Worm (Caenorhabditis elegans) whole organism, L4 larva: Measurements from ENCODE around the gene sru-16.
"Not testable (repeated sequence)": the region's sequence is repeated elsewhere in the genome, so short reads cannot be mapped to it uniquely, and the experiment has no call there.

ENCODE experiments used
- Y105C5A.15 ChIP-seq: fragments of 200-800 bp; sonication (Bioruptor generic); IDR thresholded peaks from 2 replicates; pipeline ENCODE4 v1.3.6; 2022; ENCODE audit warnings: missing genetic modification characterization, missing compliant biosample characterization
- aha-1 ChIP-seq: fragments of 150-350 bp; peaks from one replicate; lab custom pipeline; 2014; ENCODE audit warnings: missing biosample characterization, missing genetic modification characterization
- ceh-28 ChIP-seq: fragments of 150-350 bp; optimal IDR thresholded peaks from 2 replicates; lab custom pipeline; 2014; ENCODE audit warnings: missing biosample characterization, missing genetic modification reagents, missing genetic modification characterization
- ceh-44 ChIP-seq: fragments of 200-800 bp; sonication (Bioruptor generic); IDR thresholded peaks from 2 replicates; pipeline ENCODE4 v1.3.6; 2022; ENCODE audit warnings: missing genetic modification reagents, missing genetic modification characterization, missing compliant biosample characterization
- ceh-62 ChIP-seq: sonication (generic microtip); optimal IDR thresholded peaks from 2 replicates; lab custom pipeline; 2017; ENCODE audit warnings: missing biosample characterization, missing genetic modification characterization
- cey-2 ChIP-seq: sonication (generic microtip); optimal IDR thresholded peaks from 3 replicates; lab custom pipeline; 2017; ENCODE audit warnings: missing genetic modification characterization, mild to moderate bottlenecking, missing compliant biosample characterization, antibody characterized with exemption, borderline replicate concordance; ENCODE audit not compliant: insufficient read depth
- daf-16 ChIP-seq, 3 experiments: sonication (generic microtip); optimal IDR thresholded peaks; 2 replicates each; lab custom pipeline; 2016 to 2017; ENCODE audit warnings: missing genetic modification characterization in 3 of 3, missing genetic modification reagents in 3 of 3, mild to moderate bottlenecking in 2 of 3, missing compliant biosample characterization in 2 of 3, missing biosample characterization in 1 of 3, moderate library complexity in 1 of 3
- duxl-1 ChIP-seq: sonication (generic microtip); optimal IDR thresholded peaks from 2 replicates; lab custom pipeline; 2016; ENCODE audit warnings: mild to moderate bottlenecking, missing genetic modification characterization, moderate library complexity, missing compliant biosample characterization; ENCODE audit not compliant: poor library complexity
- egl-43 ChIP-seq: fragments of 200-800 bp; sonication (Bioruptor generic); IDR thresholded peaks from 2 replicates; pipeline ENCODE4 v1.3.6; 2022; ENCODE audit warnings: missing genetic modification reagents, missing genetic modification characterization, missing compliant biosample characterization
- fkh-10 ChIP-seq: fragments of 150-350 bp; optimal IDR thresholded peaks from 2 replicates; lab custom pipeline; 2014; ENCODE audit warnings: missing biosample characterization, missing genetic modification reagents, missing genetic modification characterization
- hif-1 ChIP-seq, 2 experiments: sonication (generic microtip); optimal IDR thresholded peaks; 2 replicates each; lab custom pipeline; 2016 to 2017; ENCODE audit warnings: missing compliant biosample characterization in 2 of 2, missing genetic modification characterization in 2 of 2, missing genetic modification reagents in 2 of 2, missing genotype in 2 of 2, mild to moderate bottlenecking in 1 of 2
- lin-1 ChIP-seq: fragments of 200-800 bp; sonication (Bioruptor generic); IDR thresholded peaks from 2 replicates; pipeline ENCODE4 v1.3.6; 2022; ENCODE audit warnings: missing genetic modification reagents, missing genetic modification characterization, missing compliant biosample characterization
- lin-15B ChIP-seq: fragments of 150-350 bp; sonication (generic microtip); optimal IDR thresholded peaks from 3 replicates; lab custom pipeline; 2014; ENCODE audit warnings: missing biosample characterization, missing genetic modification characterization
- lir-3 ChIP-seq: sonication (generic microtip); optimal IDR thresholded peaks from 2 replicates; lab custom pipeline; 2016; ENCODE audit warnings: mild to moderate bottlenecking, missing genetic modification characterization, missing compliant biosample characterization
- madf-5 ChIP-seq, 2 experiments: fragments of 200-800 bp; sonication (Bioruptor generic); IDR thresholded peaks; 2 replicates each; pipeline ENCODE4 v1.3.6; 2022; ENCODE audit warnings: missing compliant biosample characterization in 2 of 2, missing genetic modification characterization in 2 of 2
- mep-1 ChIP-seq: fragments of 150-350 bp; sonication (generic microtip); optimal IDR thresholded peaks from 3 replicates; lab custom pipeline; 2014; ENCODE audit warnings: missing biosample characterization, missing genetic modification characterization
- nhr-102 ChIP-seq: sonication (generic microtip); optimal IDR thresholded peaks from 2 replicates; lab custom pipeline; 2016; ENCODE audit warnings: mild to moderate bottlenecking, missing genetic modification characterization, moderate library complexity, missing compliant biosample characterization
- nhr-25 ChIP-seq: sonication (generic microtip); optimal IDR thresholded peaks from 2 replicates; lab custom pipeline; 2017; ENCODE audit warnings: missing genetic modification characterization, mild to moderate bottlenecking, missing compliant biosample characterization, antibody characterized with exemption, moderate library complexity, borderline replicate concordance; ENCODE audit not compliant: insufficient read depth
- nhr-28 ChIP-seq: fragments of 150-350 bp; optimal IDR thresholded peaks from 2 replicates; lab custom pipeline; 2014; ENCODE audit warnings: missing biosample characterization, missing genetic modification characterization
- nhr-77 ChIP-seq: fragments of 150-350 bp; optimal IDR thresholded peaks from 2 replicates; lab custom pipeline; 2014; ENCODE audit warnings: missing biosample characterization, missing genetic modification characterization
- pha-4 ChIP-seq, 2 experiments: fragments of 150-350 bp in 1 of 2; fragments of 200-800 bp in 1 of 2; sonication (Bioruptor generic) in 1 of 2; IDR thresholded peaks in 1 of 2; optimal IDR thresholded peaks in 1 of 2; 2 replicates each; pipeline versions ENCODE4 v1.3.6 to Lab custom; 2014 to 2022; ENCODE audit warnings: missing genetic modification characterization in 2 of 2, missing genetic modification reagents in 2 of 2, missing biosample characterization in 1 of 2, missing compliant biosample characterization in 1 of 2
- php-3 ChIP-seq: fragments of 200-800 bp; sonication (Bioruptor generic); IDR thresholded peaks from 2 replicates; pipeline ENCODE4 v1.3.6; 2022; ENCODE audit warnings: missing genetic modification reagents, missing genetic modification characterization, missing compliant biosample characterization
- pqm-1 ChIP-seq: sonication (generic microtip); optimal IDR thresholded peaks from 2 replicates; lab custom pipeline; 2017; ENCODE audit warnings: missing biosample characterization, missing genetic modification characterization
- saeg-2 ChIP-seq: fragments of 200-800 bp; sonication (Bioruptor generic); IDR thresholded peaks from 2 replicates; pipeline ENCODE4 v1.3.6; 2022; ENCODE audit warnings: missing genetic modification reagents, missing genetic modification characterization, missing compliant biosample characterization
- sdz-12 ChIP-seq: fragments of 200-800 bp; sonication (Bioruptor generic); optimal IDR thresholded peaks from 2 replicates; lab custom pipeline; 2018; ENCODE audit warnings: mild to moderate bottlenecking, missing genetic modification characterization, missing compliant biosample characterization
- set-16 ChIP-seq: fragments of 200-800 bp; sonication (Bioruptor generic); IDR thresholded peaks from 2 replicates; pipeline ENCODE4 v1.3.6; 2022; ENCODE audit warnings: missing genetic modification reagents, missing genetic modification characterization, missing compliant biosample characterization
- skn-1 ChIP-seq: fragments of 150-350 bp; optimal IDR thresholded peaks from 2 replicates; lab custom pipeline; 2014; ENCODE audit warnings: missing biosample characterization, missing genetic modification characterization
- snpc-1.2 ChIP-seq: fragments of 200-800 bp; sonication (Bioruptor generic); IDR thresholded peaks from 2 replicates; pipeline ENCODE4 v1.3.6; 2022; ENCODE audit warnings: missing genetic modification reagents, missing genetic modification characterization, missing compliant biosample characterization
- spr-3 ChIP-seq: fragments of 200-800 bp; sonication (Bioruptor generic); optimal IDR thresholded peaks from 2 replicates; lab custom pipeline; 2018; ENCODE audit warnings: mild to moderate bottlenecking, missing genetic modification characterization, missing compliant biosample characterization
- unc-39 ChIP-seq: sonication (generic microtip); optimal IDR thresholded peaks from 2 replicates; lab custom pipeline; 2017; ENCODE audit warnings: missing biosample characterization, missing genetic modification characterization
- unc-62 ChIP-seq, 3 experiments: fragments of 150-350 bp in 1 of 3; sonication (generic microtip); optimal IDR thresholded peaks in 2 of 3; peaks in 1 of 3; 1 replicate in 1 of 3; 2 replicates in 2 of 3; lab custom pipeline; 2014 to 2017; ENCODE audit warnings: missing biosample characterization in 3 of 3, missing genetic modification characterization in 3 of 3, missing genetic modification reagents in 3 of 3, missing genotype in 1 of 3
- vab-7 ChIP-seq: fragments of 200-800 bp; sonication (Bioruptor generic); IDR thresholded peaks from 2 replicates; pipeline ENCODE4 v1.3.6; 2022; ENCODE audit warnings: missing genetic modification reagents, missing genetic modification characterization, missing compliant biosample characterization
- zip-11 ChIP-seq: fragments of 200-800 bp; sonication (Bioruptor generic); IDR thresholded peaks from 2 replicates; pipeline ENCODE4 v1.3.6; 2022; ENCODE audit warnings: missing genetic modification characterization, missing compliant biosample characterization

The sru-16 gene

ce11 chrIV:13561629-13562028 lies 17.4 kb upstream of the sru-16 start, which contains the start of the genes Y45F10B.13 and qui-1:
Y45F10B.13 (minus strand) TSS chrIV:13561729.
qui-1 (plus strand) TSS chrIV:13561861.
- TF ChIP-seq aha-1 (tag; lab: Kevin White, UChicago) (peak; percentile 47), lir-3 (tag; lab: Kevin White, UChicago) (no peak)

ce11 chrIV:13564284-13564683 lies 14.8 kb upstream of the sru-16 start:
- TF ChIP-seq duxl-1 (tag; lab: Kevin White, UChicago) (no peak), fkh-10 (peak; percentile 77), spr-3 (GFP tag; lab: Kevin White, UChicago) (no peak), zip-11 (GFP tag; lab: Robert Waterston, UW) (no peak), Y105C5A.15 (no peak), ceh-44 (GFP tag; lab: Robert Waterston, UW) (no peak), unc-39 (no peak), madf-5 (GFP tag; IDR thresholded peaks at IDR 0.05; lab: Robert Waterston, UW) (no peak)

- TF ChIP-seq ceh-28 (tag; lab: Kevin White, UChicago) (no peak), cey-2 (no peak), hif-1 (tag; optimal IDR thresholded peaks at IDR 0.05; lab: Kevin White, UChicago) (no peak), aha-1 (tag; lab: Kevin White, UChicago) (peak; percentile 46), pha-4 (GFP tag; IDR thresholded peaks at IDR 0.05; lab: Robert Waterston, UW) (no peak), pha-4 (tag; optimal IDR thresholded peaks at IDR 0.05; lab: Kevin White, UChicago) (no peak)
Measured at ce11 chrIV:13574733-13575132, 4.3 kb upstream of the sru-16 start, which contains the start of gene srd-10. srd-10 (plus strand) TSS chrIV:13575033.

- TF ChIP-seq nhr-102 (tag; lab: Kevin White, UChicago) (peak; percentile 94), egl-43 (no peak), unc-62 (GFP tag; optimal IDR thresholded peaks at IDR 0.05 in 1 of 2; lab: Kevin White, UChicago) (peak in 1 of 2 experiments; percentile 76), unc-62 (tag; optimal IDR thresholded peaks at IDR 0.05; lab: Kevin White, UChicago) (no peak)
Measured at ce11 chrIV:13575673-13576072, 3.4 kb upstream of the sru-16 start.

- not testable (repeated sequence) for TF ChIP-seq Y105C5A.15; saeg-2 (GFP tag; lab: Robert Waterston, UW); duxl-1 (tag; lab: Kevin White, UChicago)
Measured at ce11 chrIV:13578174-13578573, 879 bp upstream of the sru-16 start, which contains the start of gene Y45F10B.8. Y45F10B.8 (minus strand) TSS chrIV:13578274.

- TF ChIP-seq lin-1 (no peak), nhr-77 (tag; lab: Kevin White, UChicago) (no peak), ceh-62 (no peak), nhr-28 (tag; lab: Kevin White, UChicago) (no peak), vab-7 (no peak), ceh-44 (GFP tag; lab: Robert Waterston, UW) (no peak), mep-1 (no peak), nhr-25 (tag; lab: Kevin White, UChicago) (no peak), pqm-1 (tag; lab: Kevin White, UChicago) (no peak), php-3 (GFP tag; lab: Robert Waterston, UW) (no peak), daf-16 (GFP tag; optimal IDR thresholded peaks at IDR 0.05; lab: Kevin White, UChicago) (no peak), daf-16 (tag; optimal IDR thresholded peaks at IDR 0.05; lab: Kevin White, UChicago) (no peak), skn-1 (tag; lab: Kevin White, UChicago) (no peak), set-16 (no peak), sdz-12 (no peak), lin-15B (tag; lab: Kevin White, UChicago) (no peak), snpc-1.2 (no peak)
Measured at ce11 chrIV:13582909-13583308, 3.9 kb downstream of the sru-16 start, which contains the start of gene sru-12. sru-12 (plus strand) TSS chrIV:13583209.
